Worm (Caenorhabditis elegans) whole organism, late embryonic: Measurements from ENCODE around the gene F59H6.14.

Experiments used
- K02D7.2 ChIP-seq: sonication (generic microtip); optimal IDR thresholded peaks from 2 replicates; lab custom pipeline; 2017; ENCODE audit warnings: mild to moderate bottlenecking, missing genetic modification characterization, missing compliant biosample characterization
- ceh-18 ChIP-seq: sonication (generic microtip); optimal IDR thresholded peaks from 2 replicates; lab custom pipeline; 2016; ENCODE audit warnings: missing genetic modification characterization, missing compliant biosample characterization
- ceh-2 ChIP-seq: sonication (generic microtip); optimal IDR thresholded peaks from 2 replicates; lab custom pipeline; 2016; ENCODE audit warnings: missing genotype, missing genetic modification characterization, missing compliant biosample characterization
- ceh-48 ChIP-seq: sonication (generic microtip); optimal IDR thresholded peaks from 2 replicates; lab custom pipeline; 2016; ENCODE audit warnings: missing genetic modification characterization, inconsistent platforms, missing compliant biosample characterization
- elt-4 ChIP-seq: sonication (generic microtip); optimal IDR thresholded peaks from 2 replicates; lab custom pipeline; 2016; ENCODE audit warnings: missing genetic modification characterization, missing compliant biosample characterization
- fkh-10 ChIP-seq: fragments of 150-350 bp; optimal IDR thresholded peaks from 2 replicates; lab custom pipeline; 2014; ENCODE audit warnings: missing biosample characterization, missing genetic modification reagents, missing genetic modification characterization
- mec-3 ChIP-seq: sonication (generic microtip); optimal IDR thresholded peaks from 2 replicates; lab custom pipeline; 2016; ENCODE audit warnings: borderline replicate concordance, missing genetic modification characterization, missing compliant biosample characterization
- nhr-232 ChIP-seq: sonication (generic microtip); optimal IDR thresholded peaks from 2 replicates; lab custom pipeline; 2016; ENCODE audit warnings: missing genetic modification characterization, missing compliant biosample characterization
- rnt-1 ChIP-seq: sonication (generic microtip); optimal IDR thresholded peaks from 2 replicates; lab custom pipeline; 2016; ENCODE audit warnings: missing genetic modification characterization, missing compliant biosample characterization
- sdc-2 ChIP-seq: sonication (generic microtip); optimal IDR thresholded peaks from 2 replicates; lab custom pipeline; 2016; ENCODE audit warnings: missing genotype, missing genetic modification characterization, missing compliant biosample characterization
- sox-2 ChIP-seq: fragments of 200-800 bp; sonication (Bioruptor generic); IDR thresholded peaks from 2 replicates; pipeline ENCODE4 v1.3.6; 2022; ENCODE audit warnings: missing genetic modification reagents, missing genetic modification characterization, missing compliant biosample characterization
- unc-55 ChIP-seq: sonication (generic microtip); optimal IDR thresholded peaks from 2 replicates; lab custom pipeline; 2017; ENCODE audit warnings: missing biosample characterization, missing genetic modification reagents, missing genetic modification characterization

The F59H6.14 gene

DNA sequence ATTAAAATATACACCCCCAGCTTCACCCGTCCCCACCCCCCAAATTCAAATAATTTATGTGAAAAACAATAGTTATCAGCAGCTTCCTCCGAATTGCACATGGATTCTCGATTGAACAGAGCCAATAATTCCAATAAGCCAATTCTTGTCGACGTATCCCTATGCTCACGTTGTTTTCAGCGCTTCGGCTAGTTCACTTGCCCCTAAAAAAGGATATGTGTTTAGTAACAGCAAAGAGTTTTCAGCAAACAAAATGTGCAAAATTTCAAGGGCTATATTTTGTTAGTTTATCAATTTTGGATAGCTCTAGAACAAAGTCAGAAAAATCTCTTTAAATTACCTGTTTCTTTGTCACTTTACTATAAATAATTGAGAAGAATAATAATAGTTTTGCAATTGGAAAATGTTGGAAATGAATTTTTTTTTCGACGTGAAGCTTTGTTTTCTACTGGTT, 50.4 kb downstream of the F59H6.14 start, which contains the start of the genes T16A1.5 and fbxc-49:
T16A1.5 (minus strand) TSS at position 101 of the 454 bp plus-strand sequence.
fbxc-49 (plus strand) TSS at position 404 of the 454 bp plus-strand sequence.
- TF ChIP-seq ceh-48, result no peak
- no peak for TF ChIP-seq elt-4 (tag; lab: Kevin White, UChicago)
- no peak for TF ChIP-seq sdc-2 (tag; lab: Kevin White, UChicago)
- TF ChIP-seq mec-3 (tag; lab: Kevin White, UChicago), result no peak
- TF ChIP-seq nhr-232 (tag; lab: Kevin White, UChicago), result no peak
- no peak for TF ChIP-seq K02D7.2
- no peak for TF ChIP-seq rnt-1
- no peak for TF ChIP-seq fkh-10
- no peak for TF ChIP-seq ceh-2
- TF ChIP-seq sox-2 (GFP tag; lab: Robert Waterston, UW), result no peak
- TF ChIP-seq unc-55 (GFP tag; lab: Kevin White, UChicago), result no peak
- no peak for TF ChIP-seq ceh-18
